Worm (Caenorhabditis elegans) whole organism, young adult: ENCODE data around the gene F55G7.3.
A peak's percentile ranks its signal among the peaks of the same experiment; 100 is the strongest.
"Not testable (repeated sequence)": the region's sequence is repeated elsewhere in the genome, so short reads cannot be mapped to it uniquely, and the experiment has no call there.

Experiments used
- F39B2.1 ChIP-seq: fragments of 200-800 bp; sonication (Bioruptor generic); IDR thresholded peaks from 2 replicates; pipeline ENCODE4 v1.3.6; 2022; ENCODE audit warnings: missing genetic modification reagents, missing genetic modification characterization, missing compliant biosample characterization
- F57A8.1 ChIP-seq: fragments of 200-800 bp; sonication (Bioruptor generic); optimal IDR thresholded peaks from 2 replicates; lab custom pipeline; 2018; ENCODE audit warnings: mild to moderate bottlenecking, missing genetic modification characterization, moderate library complexity, missing compliant biosample characterization
- Y53G8AR.9 ChIP-seq: fragments of 200-800 bp; sonication (Bioruptor generic); conservative IDR thresholded peaks from 2 replicates; pipeline ENCODE4 v1.3.6; 2022; ENCODE audit warnings: missing genetic modification reagents, missing genetic modification characterization, missing compliant biosample characterization
- Y79H2A.3 ChIP-seq: fragments of 200-800 bp; sonication (Bioruptor generic); conservative IDR thresholded peaks from 2 replicates; pipeline ENCODE4 v1.3.6; 2022; ENCODE audit warnings: missing genetic modification reagents, missing genetic modification characterization, missing compliant biosample characterization
- ZK185.1 ChIP-seq: sonication (generic microtip); optimal IDR thresholded peaks from 2 replicates; lab custom pipeline; 2016; ENCODE audit warnings: mild to moderate bottlenecking, missing genetic modification characterization, missing compliant biosample characterization; ENCODE audit not compliant: poor library complexity, severe bottlenecking
- atf-7 ChIP-seq: sonication (generic microtip); optimal IDR thresholded peaks from 2 replicates; lab custom pipeline; 2017; ENCODE audit warnings: mild to moderate bottlenecking, missing genetic modification characterization, missing compliant biosample characterization
- bed-1 ChIP-seq: fragments of 200-800 bp; sonication (Bioruptor generic); IDR thresholded peaks from 2 replicates; pipeline ENCODE4 v1.3.6; 2022; ENCODE audit warnings: missing genetic modification reagents, missing genetic modification characterization, missing compliant biosample characterization
- bed-2 ChIP-seq: fragments of 200-800 bp; sonication (Bioruptor generic); IDR thresholded peaks from 2 replicates; pipeline ENCODE4 v1.3.6; 2022; ENCODE audit warnings: missing genetic modification reagents, missing genetic modification characterization, missing compliant biosample characterization
- ceh-40 ChIP-seq: fragments of 200-800 bp; sonication (Bioruptor generic); IDR thresholded peaks from 2 replicates; pipeline ENCODE4 v1.3.6; 2022; ENCODE audit warnings: missing genetic modification characterization, missing compliant biosample characterization
- chd-7 ChIP-seq: sonication (generic microtip); optimal IDR thresholded peaks from 2 replicates; lab custom pipeline; 2016; ENCODE audit warnings: mild to moderate bottlenecking, missing genetic modification characterization, moderate library complexity, missing compliant biosample characterization
- gei-17 ChIP-seq: fragments of 200-800 bp; sonication (Bioruptor generic); optimal IDR thresholded peaks from 2 replicates; lab custom pipeline; 2018; ENCODE audit warnings: mild to moderate bottlenecking, missing genetic modification characterization, missing compliant biosample characterization
- him-1 ChIP-seq: sonication (generic microtip); optimal IDR thresholded peaks from 2 replicates; lab custom pipeline; 2016; ENCODE audit warnings: missing genotype, missing genetic modification reagents, missing genetic modification characterization, missing compliant biosample characterization
- let-607 ChIP-seq, 2 experiments: fragments of 200-800 bp in 1 of 2; sonication (Bioruptor generic) in 1 of 2; sonication (generic microtip) in 1 of 2; optimal IDR thresholded peaks; 2 replicates each; lab custom pipeline; 2016 to 2018; ENCODE audit warnings: mild to moderate bottlenecking in 2 of 2, missing compliant biosample characterization in 2 of 2, missing genetic modification characterization in 2 of 2, moderate library complexity in 2 of 2, missing genotype in 1 of 2
- lin-40 ChIP-seq: sonication (generic microtip); optimal IDR thresholded peaks from 2 replicates; lab custom pipeline; 2016; ENCODE audit warnings: missing genetic modification characterization, mild to moderate bottlenecking, missing compliant biosample characterization, missing genotype, missing genetic modification reagents
- madf-10 ChIP-seq: sonication (generic microtip); optimal IDR thresholded peaks from 2 replicates; lab custom pipeline; 2016; ENCODE audit warnings: mild to moderate bottlenecking, missing genetic modification characterization, missing compliant biosample characterization
- madf-6 ChIP-seq: fragments of 200-800 bp; sonication (Bioruptor generic); IDR thresholded peaks from 2 replicates; pipeline ENCODE4 v1.3.6; 2022; ENCODE audit warnings: missing genetic modification reagents, missing genetic modification characterization, missing compliant biosample characterization
- madf-8 ChIP-seq: fragments of 200-800 bp; sonication (Bioruptor generic); conservative IDR thresholded peaks from 2 replicates; pipeline ENCODE4 v1.3.6; 2022; ENCODE audit warnings: missing genetic modification reagents, missing genetic modification characterization, missing compliant biosample characterization
- mes-4 ChIP-seq: sonication (generic microtip); optimal IDR thresholded peaks from 2 replicates; lab custom pipeline; 2016; ENCODE audit warnings: missing genotype, missing genetic modification characterization, missing compliant biosample characterization
- nhr-80 ChIP-seq: sonication (generic microtip); optimal IDR thresholded peaks from 2 replicates; lab custom pipeline; 2016; ENCODE audit warnings: missing genetic modification characterization, missing compliant biosample characterization
- rpc-1 ChIP-seq, 2 experiments: fragments of 150-350 bp in 1 of 2; sonication (generic microtip) in 1 of 2; optimal IDR thresholded peaks; 2 replicates each; lab custom pipeline; 2014 to 2018; ENCODE audit warnings: missing biosample characterization in 1 of 2, missing genetic modification characterization in 1 of 2, missing genetic modification reagents in 1 of 2, missing genotype in 1 of 2
- snpc-1.3 ChIP-seq: sonication (generic microtip); optimal IDR thresholded peaks from 2 replicates; lab custom pipeline; 2017; ENCODE audit warnings: missing genetic modification characterization, mild to moderate bottlenecking, missing compliant biosample characterization, antibody characterized with exemption, moderate library complexity, missing genotype, missing genetic modification reagents; ENCODE audit not compliant: insufficient read depth
- snpc-4 ChIP-seq, 5 experiments: fragments of 150-350 bp in 1 of 5; sonication (generic microtip) in 4 of 5; optimal IDR thresholded peaks; 2 replicates each; lab custom pipeline; 2014 to 2018; ENCODE audit warnings: missing genetic modification characterization in 5 of 5, missing biosample characterization in 3 of 5, antibody characterized with exemption in 2 of 5, mild to moderate bottlenecking in 2 of 5, missing compliant biosample characterization in 2 of 5, missing genotype in 2 of 5, moderate library complexity in 2 of 5, missing genetic modification reagents in 1 of 5
- tbp1 ChIP-seq: fragments of 200-800 bp; sonication (Bioruptor generic); optimal IDR thresholded peaks from 2 replicates; lab custom pipeline; 2018; ENCODE audit warnings: mild to moderate bottlenecking, missing genetic modification characterization, missing compliant biosample characterization
- ztf-22 ChIP-seq: fragments of 200-800 bp; sonication (Bioruptor generic); optimal IDR thresholded peaks from 2 replicates; lab custom pipeline; 2018; ENCODE audit warnings: mild to moderate bottlenecking, missing genetic modification characterization, moderate library complexity, missing compliant biosample characterization
- ztf-26 ChIP-seq: sonication (generic microtip); optimal IDR thresholded peaks from 2 replicates; lab custom pipeline; 2017; ENCODE audit warnings: missing genetic modification characterization, missing compliant biosample characterization
- ztf-28 ChIP-seq: fragments of 200-800 bp; sonication (Bioruptor generic); IDR thresholded peaks from 2 replicates; pipeline ENCODE4 v1.3.6; 2022; ENCODE audit warnings: missing genetic modification reagents, missing genetic modification characterization, missing compliant biosample characterization
- ztf-6 ChIP-seq: fragments of 200-800 bp; sonication (Bioruptor generic); IDR thresholded peaks from 2 replicates; pipeline ENCODE4 v1.3.6; 2022; ENCODE audit warnings: missing genetic modification reagents, missing genetic modification characterization, missing compliant biosample characterization

F55G7.3 gene

DNA sequence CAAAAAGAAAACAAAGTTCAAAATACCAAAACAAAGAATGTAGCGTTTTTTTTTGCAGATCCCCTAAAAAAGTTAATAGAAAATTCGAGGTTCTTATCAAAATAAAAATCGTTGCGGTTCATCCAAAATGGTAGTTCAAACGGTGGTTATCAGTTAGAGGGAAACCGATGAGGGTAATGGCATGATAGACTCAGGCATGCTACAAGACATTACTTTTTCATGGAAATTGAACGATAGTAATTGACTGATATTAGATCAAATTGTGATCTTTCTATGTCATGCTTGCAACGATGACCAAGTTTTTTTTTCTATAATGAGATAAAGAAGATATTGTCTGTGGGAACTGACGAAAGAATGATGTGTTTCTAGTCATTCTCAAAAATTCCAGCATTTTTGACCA is 22.7 kb upstream of the F55G7.3 start:
- TF ChIP-seq him-1 (no peak), lin-40 (tag; lab: Kevin White, UChicago) (peak; percentile 7), ztf-26 (tag; lab: Kevin White, UChicago) (peak; percentile 4), nhr-80 (peak; percentile 81)

DNA sequence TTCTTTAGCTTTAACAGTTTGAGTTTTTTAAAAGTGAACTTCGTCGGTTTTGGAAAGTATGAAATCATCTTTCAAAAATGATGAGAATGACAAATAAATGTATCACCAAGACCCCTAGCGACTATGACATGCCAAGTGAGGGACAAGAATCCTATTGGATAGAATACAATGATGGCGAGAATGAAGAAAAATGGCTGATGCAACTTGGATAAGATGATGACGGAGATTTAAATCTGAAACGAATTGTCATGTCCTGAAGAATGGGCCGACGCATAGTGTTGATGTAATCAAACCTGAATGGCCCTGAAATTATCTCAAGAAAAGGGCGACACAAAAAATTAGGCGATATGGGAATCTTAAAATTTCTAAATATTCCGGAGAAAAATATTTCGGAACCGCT is 21.8 kb upstream of the F55G7.3 start:
- TF ChIP-seq bed-1 (GFP tag; lab: Robert Waterston, UW) = no peak
- TF ChIP-seq mes-4 (tag; lab: Kevin White, UChicago) = no peak
- TF ChIP-seq lin-40 (tag; lab: Kevin White, UChicago) = no peak
- no peak for TF ChIP-seq bed-2 (GFP tag; lab: Robert Waterston, UW)
- no peak for TF ChIP-seq F39B2.1 (GFP tag; lab: Robert Waterston, UW)
- no peak for TF ChIP-seq Y79H2A.3
- TF ChIP-seq madf-8 (GFP tag; lab: Robert Waterston, UW) = no peak
- TF ChIP-seq snpc-1.3 (tag; lab: Kevin White, UChicago) = no peak

DNA sequence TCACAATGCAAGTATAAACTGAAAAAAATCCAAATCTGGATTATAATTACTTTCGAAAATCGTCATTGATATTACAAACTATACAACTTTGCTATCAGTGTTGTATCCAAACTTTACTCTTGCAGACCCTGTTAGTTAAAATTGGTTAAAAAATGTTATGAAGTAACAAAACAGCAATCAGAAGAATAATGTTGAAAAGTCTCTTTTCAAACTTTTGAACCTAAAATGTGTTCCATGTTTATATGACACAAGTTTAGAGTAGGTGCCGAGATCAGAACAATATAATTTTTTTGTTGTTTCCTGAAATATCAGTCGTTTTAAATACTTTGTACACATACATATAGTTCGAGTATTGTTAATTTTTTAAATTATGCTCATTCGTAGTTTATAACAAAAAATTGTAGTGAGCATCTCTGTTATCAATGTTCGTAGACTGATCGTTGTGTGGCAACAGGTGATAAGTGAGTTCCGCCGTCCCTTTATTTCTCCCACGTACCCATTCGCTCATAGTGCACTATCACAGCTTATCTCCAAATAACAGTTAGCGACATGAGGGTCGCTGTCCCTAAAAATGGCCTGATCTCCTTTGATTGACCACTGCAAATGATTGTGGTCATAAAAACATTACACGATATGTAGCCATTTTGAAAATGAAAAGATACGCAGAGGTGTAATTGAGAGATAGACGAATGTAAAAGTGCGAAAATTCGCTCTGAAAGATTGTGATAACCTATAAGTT is 20.4 kb upstream of the F55G7.3 start:
- TF ChIP-seq F57A8.1 (GFP tag; lab: Kevin White, UChicago) = no peak
- TF ChIP-seq chd-7 (tag; lab: Kevin White, UChicago) = peak; percentile 22
- TF ChIP-seq F39B2.1 (GFP tag; lab: Robert Waterston, UW) = no peak
- peak; percentile 94 for TF ChIP-seq nhr-80
- TF ChIP-seq lin-40 (tag; lab: Kevin White, UChicago) = peak; percentile 8
- TF ChIP-seq ceh-40 = no peak
- no peak for TF ChIP-seq tbp1 (GFP tag; lab: Kevin White, UChicago)
- peak; percentile 57; the same call in 1 of the 2 replicates for TF ChIP-seq Y53G8AR.9 (GFP tag; lab: Robert Waterston, UW)
- peak in 1 of 2 experiments; percentile 1 for TF ChIP-seq let-607 (tag; optimal IDR thresholded peaks at IDR 0.05; lab: Kevin White, UChicago)
- peak; percentile 40 for TF ChIP-seq atf-7 (tag; lab: Kevin White, UChicago)
- peak; percentile 9 for TF ChIP-seq madf-10 (tag; lab: Kevin White, UChicago)
- peak; percentile 68 for TF ChIP-seq ztf-22 (GFP tag; lab: Kevin White, UChicago)
- no peak for TF ChIP-seq rpc-1 (optimal IDR thresholded peaks at IDR 0.05; lab: Kevin White, UChicago)
- TF ChIP-seq rpc-1 (tag; optimal IDR thresholded peaks at IDR 0.05; lab: Kevin White, UChicago) = no peak

DNA sequence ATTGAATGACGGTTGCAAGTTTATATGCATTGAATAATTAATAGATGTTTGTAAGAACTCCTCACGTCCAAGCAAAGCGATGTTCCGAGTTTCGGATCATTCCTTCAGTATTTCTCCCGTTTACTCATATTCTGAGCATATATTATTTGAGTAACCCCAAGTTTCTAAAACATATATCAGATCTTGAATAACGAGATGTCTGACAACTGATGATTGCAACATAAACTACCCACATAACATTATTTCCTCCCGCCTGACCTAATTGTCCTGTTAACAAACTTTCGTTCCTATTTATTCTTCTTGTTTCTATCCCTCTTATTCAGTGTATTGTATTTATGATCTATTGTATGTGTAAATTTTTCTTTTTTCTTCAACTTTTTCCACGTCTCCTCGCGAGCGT is 19.3 kb upstream of the F55G7.3 start, which contains the start of gene C49F5.13:
TSS of gene C49F5.13 (plus strand) at position 301 of the 400 bp plus-strand sequence.
- not testable (repeated sequence) for TF ChIP-seq ztf-6 (GFP tag; lab: Robert Waterston, UW); madf-6 (GFP tag; lab: Robert Waterston, UW); ZK185.1 (tag; lab: Kevin White, UChicago)
- TF ChIP-seq, all 124 proteins: peak for 0; not testable (repeated sequence) for 124

DNA sequence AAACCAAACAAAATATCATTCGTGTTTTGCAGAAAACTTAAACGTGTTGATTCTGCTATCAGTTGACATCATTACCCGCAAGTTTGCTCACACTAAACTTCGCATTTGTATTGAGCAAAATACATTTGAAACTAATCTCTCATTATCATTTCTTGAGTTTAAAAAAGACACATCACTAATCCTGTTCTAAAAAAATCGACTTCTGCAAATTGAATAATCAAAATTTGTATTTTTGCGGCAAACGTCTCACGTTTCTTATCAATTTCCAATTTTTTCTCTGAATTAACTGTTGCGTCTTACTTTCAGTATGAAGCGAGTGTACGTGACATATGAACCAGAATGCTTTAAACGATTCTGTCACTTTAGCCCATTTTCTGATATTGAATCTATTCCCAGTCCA is 18.0 kb upstream of the F55G7.3 start, which contains the start of gene C49F5.8:
TSS of gene C49F5.8 (plus strand) at position 301 of the 400 bp plus-strand sequence.
- TF ChIP-seq ztf-28 (no peak), nhr-80 (peak; percentile 7), snpc-4 (GFP tag; optimal IDR thresholded peaks at IDR 0.05; lab: Kevin White, UChicago) (no peak), snpc-4 (tag; optimal IDR thresholded peaks at IDR 0.05; lab: Kevin White, UChicago) (no peak), gei-17 (GFP tag; lab: Kevin White, UChicago) (no peak)
